Worm (Caenorhabditis elegans): ENCODE measurements around the gene ubxn-2.

Gene ubxn-2

DNA sequence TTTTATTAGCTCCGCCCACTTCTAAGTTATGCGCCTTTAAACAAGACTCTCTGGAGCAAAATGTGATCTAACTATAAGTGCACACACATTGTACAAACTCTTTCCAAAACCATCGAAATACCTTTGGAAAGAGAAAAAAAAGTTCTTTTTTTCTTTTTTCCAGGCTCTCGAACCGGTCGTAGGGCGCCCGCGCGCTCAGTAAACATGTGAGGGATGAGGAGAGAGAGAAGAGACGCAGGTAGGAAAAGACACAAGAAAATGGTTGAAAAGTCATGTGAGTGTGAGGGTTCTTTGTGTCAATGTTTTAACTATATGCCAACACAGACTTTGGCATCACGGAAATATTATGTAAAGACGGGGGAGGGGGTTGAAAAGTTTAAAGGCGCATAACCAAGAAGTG lies 48.9 kb upstream of the ubxn-2 start (continued):
- TF ChIP-seq daf-12 (tag; optimal IDR thresholded peaks at IDR 0.05) (no peak), ztf-7 (tag; optimal IDR thresholded peaks at IDR 0.05) (no peak), pqm-1 (tag; optimal IDR thresholded peaks at IDR 0.05) (no peak), daf-16 (GFP tag; optimal IDR thresholded peaks at IDR 0.05) (peak in 1 of 2 experiments; percentile 20), daf-16 (tag; optimal IDR thresholded peaks at IDR 0.05) (peak; percentile 88), nhr-28 (tag; optimal IDR thresholded peaks at IDR 0.05) (peak; percentile 94), tag-97 (GFP tag; IDR thresholded peaks at IDR 0.05) (no peak), mxl-3 (GFP tag; optimal IDR thresholded peaks at IDR 0.05) (peak; percentile 73), zag-1 (tag; optimal IDR thresholded peaks at IDR 0.05) (no peak), nhr-77 (tag; optimal IDR thresholded peaks at IDR 0.05) (peak; percentile 85), dve-1 (tag; optimal IDR thresholded peaks at IDR 0.05; ENCODE audit: insufficient read depth) (peak; percentile 92), lsy-2 (tag; optimal IDR thresholded peaks at IDR 0.05) (peak; percentile 17 to 82), ztf-11 (tag; optimal IDR thresholded peaks at IDR 0.05) (no peak), nhr-48 (tag; optimal IDR thresholded peaks at IDR 0.05) (no peak), ces-1 (GFP tag; optimal IDR thresholded peaks at IDR 0.05) (no peak), mep-1 (tag; optimal IDR thresholded peaks at IDR 0.05) (peak; percentile 89), arid-1 (GFP tag; conservative IDR thresholded peaks at IDR 0.05) (peak; percentile 46; the same call in 1 of the 2 replicates), ctbp-1 (GFP tag; IDR thresholded peaks at IDR 0.05) (peak; percentile 49; the same call in 1 of the 2 replicates), duxl-1 (tag; optimal IDR thresholded peaks at IDR 0.05; ENCODE audit: poor library complexity) (no peak), ceh-20 (GFP tag; IDR thresholded peaks at IDR 0.05) (peak; percentile 69; the same call in 1 of the 2 replicates), nhr-76 (tag; optimal IDR thresholded peaks at IDR 0.05) (no peak), attf-4 (tag; optimal IDR thresholded peaks at IDR 0.05) (no peak), ceh-28 (tag; optimal IDR thresholded peaks at IDR 0.05) (no peak), lin-1 (GFP tag; IDR thresholded peaks at IDR 0.05) (peak; percentile 15; the same call in 1 of the 2 replicates), lin-39 (tag; optimal IDR thresholded peaks at IDR 0.05) (no peak), cey-2 (tag; optimal IDR thresholded peaks at IDR 0.05; ENCODE audit: borderline replicate concordance, insufficient read depth) (no peak), hmg-1.1 (GFP tag; IDR thresholded peaks at IDR 0.05) (peak; percentile 82), hif-1 (tag; optimal IDR thresholded peaks at IDR 0.05) (peak in 1 of 2 experiments; percentile 43), ZK337.2 (GFP tag; IDR thresholded peaks at IDR 0.05) (no peak), Y75B8A.6 (GFP tag; IDR thresholded peaks at IDR 0.05) (0 out of 2 replicates have a peak, but pooled peaks have one; percentile 26), madf-9 (GFP tag; conservative IDR thresholded peaks at IDR 0.05) (0 out of 2 replicates have a peak, but pooled peaks have one; percentile 10), snpc-1.2 (GFP tag; IDR thresholded peaks at IDR 0.05) (no peak), nhr-111 (GFP tag; optimal IDR thresholded peaks at IDR 0.05) (no peak), mdt-29 (GFP tag; IDR thresholded peaks at IDR 0.05) (0 out of 2 replicates have a peak, but pooled peaks have one; percentile 48), R02D3.7 (tag; optimal IDR thresholded peaks at IDR 0.05) (no peak), lin-38 (GFP tag; IDR thresholded peaks at IDR 0.05) (peak; percentile 41; the same call in 1 of the 2 replicates), ceh-82 (tag; optimal IDR thresholded peaks at IDR 0.05) (no peak), lin-29 (GFP tag; IDR thresholded peaks at IDR 0.05) (peak; percentile 77), skn-1 (tag; optimal IDR thresholded peaks at IDR 0.05) (no peak), Y105C5A.15 (GFP tag; IDR thresholded peaks at IDR 0.05) (no peak), F49E8.2 (tag; optimal IDR thresholded peaks at IDR 0.05; ENCODE audit: borderline replicate concordance) (no peak), nhr-42 (GFP tag; IDR thresholded peaks at IDR 0.05) (0 out of 2 replicates have a peak, but pooled peaks have one; percentile 58), zip-2 (tag; optimal IDR thresholded peaks at IDR 0.05) (no peak), daf-8 (GFP tag; IDR thresholded peaks at IDR 0.05) (no peak), pha-4 (GFP tag; IDR thresholded peaks at IDR 0.05) (peak; percentile 80), pha-4 (tag; optimal IDR thresholded peaks at IDR 0.05) (peak; percentile 92), sdz-12 (GFP tag; optimal IDR thresholded peaks at IDR 0.05) (no peak), nhr-6 (tag; optimal IDR thresholded peaks at IDR 0.05) (peak; percentile 54), nhr-102 (tag; optimal IDR thresholded peaks at IDR 0.05) (peak; percentile 26), php-3 (GFP tag; IDR thresholded peaks at IDR 0.05) (no peak), hlh-30 (tag; optimal IDR thresholded peaks at IDR 0.05; ENCODE audit: insufficient read depth) (peak; percentile 99)
